Worm (Caenorhabditis elegans) whole organism, L4 larva: Measurements from ENCODE around the gene ctsa-4.1.

ENCODE experiments used
- R02D3.7 ChIP-seq: fragments of 150-350 bp; sonication (generic microtip); optimal IDR thresholded peaks from 3 replicates; lab custom pipeline; 2014; ENCODE audit warnings: missing biosample characterization, missing genetic modification characterization
- T20F7.1 ChIP-seq: fragments of 200-800 bp; sonication (Bioruptor generic); optimal IDR thresholded peaks from 2 replicates; lab custom pipeline; 2018; ENCODE audit warnings: mild to moderate bottlenecking, missing genetic modification characterization, missing compliant biosample characterization
- T26A8.4 ChIP-seq: fragments of 200-800 bp; sonication (Bioruptor generic); IDR thresholded peaks from 2 replicates; pipeline ENCODE4 v1.3.6; 2022; ENCODE audit warnings: missing genetic modification characterization, missing compliant biosample characterization
- Y5F2A.4 ChIP-seq: fragments of 200-800 bp; sonication (Bioruptor generic); optimal IDR thresholded peaks from 2 replicates; lab custom pipeline; 2018; ENCODE audit warnings: mild to moderate bottlenecking, missing genetic modification characterization, missing compliant biosample characterization
- ZK546.5 ChIP-seq, 2 experiments: sonication (generic microtip); optimal IDR thresholded peaks; 2 replicates each; lab custom pipeline; 2017; ENCODE audit warnings: missing biosample characterization in 2 of 2, missing genetic modification characterization in 2 of 2
- aha-1 ChIP-seq: fragments of 150-350 bp; peaks from one replicate; lab custom pipeline; 2014; ENCODE audit warnings: missing biosample characterization, missing genetic modification characterization
- ama-1 ChIP-seq: fragments of 150-350 bp; optimal IDR thresholded peaks from 2 replicates; lab custom pipeline; 2014; ENCODE audit warnings: inconsistent platforms, mixed read lengths
- arid-1 ChIP-seq: fragments of 200-800 bp; sonication (Bioruptor generic); conservative IDR thresholded peaks from 2 replicates; pipeline ENCODE4 v1.3.6; 2022; ENCODE audit warnings: missing genetic modification reagents, missing genetic modification characterization, missing compliant biosample characterization
- ceh-20 ChIP-seq: fragments of 200-800 bp; sonication (Bioruptor generic); IDR thresholded peaks from 2 replicates; pipeline ENCODE4 v1.3.6; 2022; ENCODE audit warnings: missing genetic modification reagents, missing genetic modification characterization, missing compliant biosample characterization
- ceh-28 ChIP-seq: fragments of 150-350 bp; optimal IDR thresholded peaks from 2 replicates; lab custom pipeline; 2014; ENCODE audit warnings: missing biosample characterization, missing genetic modification reagents, missing genetic modification characterization
- ceh-32 ChIP-seq: sonication (generic microtip); optimal IDR thresholded peaks from 2 replicates; lab custom pipeline; 2016; ENCODE audit warnings: mild to moderate bottlenecking, missing genetic modification characterization, missing compliant biosample characterization; ENCODE audit not compliant: poor library complexity
- ceh-44 ChIP-seq: fragments of 200-800 bp; sonication (Bioruptor generic); IDR thresholded peaks from 2 replicates; pipeline ENCODE4 v1.3.6; 2022; ENCODE audit warnings: missing genetic modification reagents, missing genetic modification characterization, missing compliant biosample characterization
- ctbp-1 ChIP-seq: fragments of 200-800 bp; sonication (Bioruptor generic); IDR thresholded peaks from 2 replicates; pipeline ENCODE4 v1.3.6; 2022; ENCODE audit warnings: missing genetic modification reagents, missing genetic modification characterization, missing compliant biosample characterization
- daf-16 ChIP-seq, 3 experiments: sonication (generic microtip); optimal IDR thresholded peaks; 2 replicates each; lab custom pipeline; 2016 to 2017; ENCODE audit warnings: missing genetic modification characterization in 3 of 3, missing genetic modification reagents in 3 of 3, mild to moderate bottlenecking in 2 of 3, missing compliant biosample characterization in 2 of 3, missing biosample characterization in 1 of 3, moderate library complexity in 1 of 3
- daf-8 ChIP-seq: fragments of 200-800 bp; sonication (Bioruptor generic); IDR thresholded peaks from 2 replicates; pipeline ENCODE4 v1.3.6; 2022; ENCODE audit warnings: missing genetic modification characterization, missing compliant biosample characterization
- dpl-1 ChIP-seq: fragments of 150-350 bp; optimal IDR thresholded peaks from 2 replicates; lab custom pipeline; 2014; ENCODE audit warnings: missing biosample characterization, missing genetic modification reagents, missing genetic modification characterization
- dve-1 ChIP-seq: sonication (generic microtip); optimal IDR thresholded peaks from 2 replicates; lab custom pipeline; 2017; ENCODE audit warnings: antibody characterized with exemption, mild to moderate bottlenecking, missing genetic modification characterization, missing compliant biosample characterization; ENCODE audit not compliant: insufficient read depth
- egl-43 ChIP-seq: fragments of 200-800 bp; sonication (Bioruptor generic); IDR thresholded peaks from 2 replicates; pipeline ENCODE4 v1.3.6; 2022; ENCODE audit warnings: missing genetic modification reagents, missing genetic modification characterization, missing compliant biosample characterization
- fos-1 ChIP-seq: fragments of 150-350 bp; optimal IDR thresholded peaks from 2 replicates; lab custom pipeline; 2014; ENCODE audit warnings: missing biosample characterization, missing genetic modification characterization
- hif-1 ChIP-seq, 2 experiments: sonication (generic microtip); optimal IDR thresholded peaks; 2 replicates each; lab custom pipeline; 2016 to 2017; ENCODE audit warnings: missing compliant biosample characterization in 2 of 2, missing genetic modification characterization in 2 of 2, missing genetic modification reagents in 2 of 2, missing genotype in 2 of 2, mild to moderate bottlenecking in 1 of 2
- hlh-11 ChIP-seq: fragments of 200-800 bp; sonication (Bioruptor generic); optimal IDR thresholded peaks from 2 replicates; lab custom pipeline; 2018; ENCODE audit warnings: mild to moderate bottlenecking, missing genetic modification characterization, missing compliant biosample characterization
- hlh-30 ChIP-seq: sonication (generic microtip); optimal IDR thresholded peaks from 2 replicates; lab custom pipeline; 2017; ENCODE audit warnings: antibody characterized with exemption, mild to moderate bottlenecking, missing genetic modification characterization, missing compliant biosample characterization; ENCODE audit not compliant: insufficient read depth
- hmg-1.1 ChIP-seq: fragments of 200-800 bp; sonication (Bioruptor generic); IDR thresholded peaks from 2 replicates; pipeline ENCODE4 v1.3.6; 2022; ENCODE audit warnings: missing genetic modification reagents, missing genetic modification characterization, missing compliant biosample characterization
- jun-1 ChIP-seq: fragments of 150-350 bp; optimal IDR thresholded peaks from 2 replicates; lab custom pipeline; 2014; ENCODE audit warnings: missing biosample characterization, missing genetic modification reagents, missing genetic modification characterization
- lin-13 ChIP-seq: fragments of 150-350 bp; optimal IDR thresholded peaks from 2 replicates; lab custom pipeline; 2014; ENCODE audit warnings: missing biosample characterization, missing genetic modification reagents, missing genetic modification characterization
- madf-9 ChIP-seq: fragments of 200-800 bp; sonication (Bioruptor generic); conservative IDR thresholded peaks from 2 replicates; pipeline ENCODE4 v1.3.6; 2022; ENCODE audit warnings: missing genetic modification reagents, missing genetic modification characterization, missing compliant biosample characterization
- mdl-1 ChIP-seq, 2 experiments: fragments of 150-350 bp in 1 of 2; sonication (generic microtip) in 1 of 2; optimal IDR thresholded peaks; 2 replicates each; lab custom pipeline; 2014 to 2017; ENCODE audit warnings: missing biosample characterization in 2 of 2, missing genetic modification characterization in 2 of 2
- mdt-29 ChIP-seq: fragments of 200-800 bp; sonication (Bioruptor generic); IDR thresholded peaks from 2 replicates; pipeline ENCODE4 v1.3.6; 2022; ENCODE audit warnings: missing genetic modification reagents, missing genetic modification characterization, missing compliant biosample characterization
- mes-2 ChIP-seq: sonication (generic microtip); optimal IDR thresholded peaks from 2 replicates; lab custom pipeline; 2016; ENCODE audit warnings: missing genotype, mild to moderate bottlenecking, missing genetic modification characterization, missing compliant biosample characterization; ENCODE audit not compliant: poor library complexity, severe bottlenecking
- nhr-10 ChIP-seq: fragments of 150-350 bp; optimal IDR thresholded peaks from 2 replicates; lab custom pipeline; 2014; ENCODE audit warnings: missing biosample characterization, missing genetic modification characterization
- nhr-102 ChIP-seq: sonication (generic microtip); optimal IDR thresholded peaks from 2 replicates; lab custom pipeline; 2016; ENCODE audit warnings: mild to moderate bottlenecking, missing genetic modification characterization, moderate library complexity, missing compliant biosample characterization
- nhr-25 ChIP-seq: sonication (generic microtip); optimal IDR thresholded peaks from 2 replicates; lab custom pipeline; 2017; ENCODE audit warnings: missing genetic modification characterization, mild to moderate bottlenecking, missing compliant biosample characterization, antibody characterized with exemption, moderate library complexity, borderline replicate concordance; ENCODE audit not compliant: insufficient read depth
- nhr-28 ChIP-seq: fragments of 150-350 bp; optimal IDR thresholded peaks from 2 replicates; lab custom pipeline; 2014; ENCODE audit warnings: missing biosample characterization, missing genetic modification characterization
- nhr-41 ChIP-seq: fragments of 200-800 bp; sonication (Bioruptor generic); IDR thresholded peaks from 2 replicates; pipeline ENCODE4 v1.3.6; 2022; ENCODE audit warnings: missing genetic modification reagents, missing genetic modification characterization, missing compliant biosample characterization
- nhr-48 ChIP-seq: sonication (generic microtip); optimal IDR thresholded peaks from 2 replicates; lab custom pipeline; 2016; ENCODE audit warnings: mild to moderate bottlenecking, missing genetic modification characterization, missing compliant biosample characterization
- nhr-6 ChIP-seq: fragments of 150-350 bp; optimal IDR thresholded peaks from 2 replicates; lab custom pipeline; 2014; ENCODE audit warnings: missing biosample characterization, missing genetic modification characterization
- nhr-76 ChIP-seq: fragments of 150-350 bp; optimal IDR thresholded peaks from 2 replicates; lab custom pipeline; 2014; ENCODE audit warnings: missing biosample characterization, missing genetic modification characterization
- nhr-77 ChIP-seq: fragments of 150-350 bp; optimal IDR thresholded peaks from 2 replicates; lab custom pipeline; 2014; ENCODE audit warnings: missing biosample characterization, missing genetic modification characterization
- pha-4 ChIP-seq, 2 experiments: fragments of 150-350 bp in 1 of 2; fragments of 200-800 bp in 1 of 2; sonication (Bioruptor generic) in 1 of 2; IDR thresholded peaks in 1 of 2; optimal IDR thresholded peaks in 1 of 2; 2 replicates each; pipeline versions ENCODE4 v1.3.6 to Lab custom; 2014 to 2022; ENCODE audit warnings: missing genetic modification characterization in 2 of 2, missing genetic modification reagents in 2 of 2, missing biosample characterization in 1 of 2, missing compliant biosample characterization in 1 of 2
- pqm-1 ChIP-seq: sonication (generic microtip); optimal IDR thresholded peaks from 2 replicates; lab custom pipeline; 2017; ENCODE audit warnings: missing biosample characterization, missing genetic modification characterization
- set-16 ChIP-seq: fragments of 200-800 bp; sonication (Bioruptor generic); IDR thresholded peaks from 2 replicates; pipeline ENCODE4 v1.3.6; 2022; ENCODE audit warnings: missing genetic modification reagents, missing genetic modification characterization, missing compliant biosample characterization
- skn-1 ChIP-seq: fragments of 150-350 bp; optimal IDR thresholded peaks from 2 replicates; lab custom pipeline; 2014; ENCODE audit warnings: missing biosample characterization, missing genetic modification characterization
- spr-3 ChIP-seq: fragments of 200-800 bp; sonication (Bioruptor generic); optimal IDR thresholded peaks from 2 replicates; lab custom pipeline; 2018; ENCODE audit warnings: mild to moderate bottlenecking, missing genetic modification characterization, missing compliant biosample characterization
- tra-1 ChIP-seq: fragments of 200-800 bp; sonication (Bioruptor generic); IDR thresholded peaks from 2 replicates; pipeline ENCODE4 v1.3.6; 2022; ENCODE audit warnings: missing genetic modification reagents, missing genetic modification characterization, missing compliant biosample characterization
- unc-130 ChIP-seq: sonication (generic microtip); optimal IDR thresholded peaks from 2 replicates; lab custom pipeline; 2016; ENCODE audit warnings: missing genetic modification reagents, missing genetic modification characterization, missing compliant biosample characterization
- unc-62 ChIP-seq, 3 experiments: fragments of 150-350 bp in 1 of 3; sonication (generic microtip); optimal IDR thresholded peaks in 2 of 3; peaks in 1 of 3; 1 replicate in 1 of 3; 2 replicates in 2 of 3; lab custom pipeline; 2014 to 2017; ENCODE audit warnings: missing biosample characterization in 3 of 3, missing genetic modification characterization in 3 of 3, missing genetic modification reagents in 3 of 3, missing genotype in 1 of 3
- zip-2 ChIP-seq: fragments of 150-350 bp; optimal IDR thresholded peaks from 2 replicates; lab custom pipeline; 2014; ENCODE audit warnings: missing biosample characterization, missing genetic modification characterization
- ztf-11 ChIP-seq: fragments of 150-350 bp; optimal IDR thresholded peaks from 2 replicates; lab custom pipeline; 2014; ENCODE audit warnings: missing biosample characterization, missing genetic modification characterization
- ztf-7 ChIP-seq: fragments of 150-350 bp; optimal IDR thresholded peaks from 2 replicates; lab custom pipeline; 2014; ENCODE audit warnings: missing biosample characterization, missing genetic modification characterization

Gene ctsa-4.1

ce11 chrII:6348360-6348759 lies 18.4 kb upstream of the ctsa-4.1 start (continued):
- TF ChIP-seq skn-1 (tag; lab: Kevin White, UChicago) (no peak), R02D3.7 (tag; lab: Kevin White, UChicago) (no peak), dve-1 (tag; lab: Kevin White, UChicago) (peak; percentile 97), pqm-1 (tag; lab: Kevin White, UChicago) (peak; percentile 8), jun-1 (tag; lab: Kevin White, UChicago) (peak; percentile 64), nhr-28 (tag; lab: Kevin White, UChicago) (peak; percentile 85), ama-1 (lab: Kevin White, UChicago) (peak; percentile 99), T26A8.4 (GFP tag; lab: Robert Waterston, UW) (peak; percentile 79), hmg-1.1 (GFP tag; lab: Robert Waterston, UW) (peak; percentile 92), ctbp-1 (GFP tag; lab: Robert Waterston, UW) (peak; percentile 79), nhr-102 (tag; lab: Kevin White, UChicago) (peak; percentile 81), madf-9 (GFP tag; lab: Robert Waterston, UW) (peak; percentile 60), Y5F2A.4 (GFP tag; lab: Kevin White, UChicago) (no peak), ceh-44 (GFP tag; lab: Robert Waterston, UW) (no peak), mdt-29 (GFP tag; lab: Robert Waterston, UW) (peak; percentile 79; the same call in 1 of the 2 replicates), ceh-28 (tag; lab: Kevin White, UChicago) (peak; percentile 20), nhr-25 (tag; lab: Kevin White, UChicago) (peak; percentile 74), arid-1 (peak; percentile 34; the same call in 1 of the 2 replicates), nhr-76 (tag; lab: Kevin White, UChicago) (peak; percentile 11), mes-2 (tag; lab: Kevin White, UChicago) (peak; percentile 86), unc-130 (GFP tag; lab: Kevin White, UChicago) (no peak), tra-1 (GFP tag; lab: Robert Waterston, UW) (peak; percentile 73; the same call in 1 of the 2 replicates), nhr-6 (tag; lab: Kevin White, UChicago) (peak; percentile 65), dpl-1 (peak; percentile 68), lin-13 (peak; percentile 85), daf-8 (GFP tag; lab: Robert Waterston, UW) (no peak), nhr-41 (GFP tag; lab: Robert Waterston, UW) (0 out of 2 replicates have a peak, but pooled peaks have one; percentile 13), ceh-20 (GFP tag; lab: Robert Waterston, UW) (peak; percentile 83), zip-2 (tag; lab: Kevin White, UChicago) (peak; percentile 26), unc-62 (GFP tag; optimal IDR thresholded peaks at IDR 0.05 in 1 of 2; lab: Kevin White, UChicago) (peak in 1 of 2 experiments; percentile 99), unc-62 (tag; optimal IDR thresholded peaks at IDR 0.05; lab: Kevin White, UChicago) (no peak), hlh-30 (peak; percentile 100), nhr-77 (tag; lab: Kevin White, UChicago) (peak; percentile 76), nhr-10 (peak; percentile 84), nhr-48 (tag; lab: Kevin White, UChicago) (peak; percentile 79), T20F7.1 (GFP tag; lab: Kevin White, UChicago) (peak; percentile 51), ztf-11 (tag; lab: Kevin White, UChicago) (no peak), fos-1 (no peak), daf-16 (GFP tag; optimal IDR thresholded peaks at IDR 0.05; lab: Kevin White, UChicago) (peak; percentile 39 to 42), daf-16 (tag; optimal IDR thresholded peaks at IDR 0.05; lab: Kevin White, UChicago) (peak; percentile 88), aha-1 (peak; percentile 89), hif-1 (tag; optimal IDR thresholded peaks at IDR 0.05; lab: Kevin White, UChicago) (peak in 1 of 2 experiments; percentile 74), egl-43 (GFP tag; lab: Robert Waterston, UW) (peak; percentile 78), ztf-7 (peak; percentile 77), spr-3 (no peak), ceh-32 (tag; lab: Kevin White, UChicago) (no peak), pha-4 (GFP tag; IDR thresholded peaks at IDR 0.05; lab: Robert Waterston, UW) (peak; percentile 70; the same call in 1 of the 2 replicates), pha-4 (tag; optimal IDR thresholded peaks at IDR 0.05; lab: Kevin White, UChicago) (peak; percentile 88), ZK546.5 (tag; optimal IDR thresholded peaks at IDR 0.05; lab: Kevin White, UChicago) (peak in 1 of 2 experiments; percentile 25), set-16 (GFP tag; lab: Robert Waterston, UW) (peak; percentile 77), hlh-11 (tag; lab: Kevin White, UChicago) (peak; percentile 98), mdl-1 (tag; optimal IDR thresholded peaks at IDR 0.05; lab: Kevin White, UChicago) (peak; percentile 71 to 92)
